Worm (Caenorhabditis elegans) whole organism, L2 larva: ENCODE measurements around the gene K07E1.1.
A peak's percentile ranks its signal among the peaks of the same experiment; 100 is the strongest.

ENCODE experiments used
- F13H6.1 ChIP-seq: sonication (generic microtip); optimal IDR thresholded peaks from 2 replicates; lab custom pipeline; 2016; ENCODE audit warnings: missing genetic modification characterization, missing compliant biosample characterization
- ZK546.5 ChIP-seq: sonication (generic microtip); optimal IDR thresholded peaks from 2 replicates; lab custom pipeline; 2017; ENCODE audit warnings: missing biosample characterization, missing genetic modification characterization
- alr-1 ChIP-seq: fragments of 150-350 bp; optimal IDR thresholded peaks from 2 replicates; lab custom pipeline; 2014; ENCODE audit warnings: missing biosample characterization, missing genetic modification characterization
- aly-2 ChIP-seq: fragments of 150-350 bp; optimal IDR thresholded peaks from 2 replicates; lab custom pipeline; 2014; ENCODE audit warnings: missing biosample characterization, missing genetic modification characterization
- ama-1 ChIP-seq: fragments of 150-350 bp; optimal IDR thresholded peaks from 2 replicates; lab custom pipeline; 2018; ENCODE audit warnings: inconsistent platforms
- blmp-1 ChIP-seq: sonication (generic microtip); optimal IDR thresholded peaks from 2 replicates; lab custom pipeline; 2017; ENCODE audit warnings: missing genetic modification characterization, mild to moderate bottlenecking, missing compliant biosample characterization, antibody characterized with exemption, moderate library complexity; ENCODE audit not compliant: insufficient read depth
- ceh-16 ChIP-seq: fragments of 150-350 bp; optimal IDR thresholded peaks from 2 replicates; lab custom pipeline; 2014; ENCODE audit warnings: missing biosample characterization, missing genetic modification characterization
- ceh-82 ChIP-seq: fragments of 150-350 bp; optimal IDR thresholded peaks from 2 replicates; lab custom pipeline; 2014; ENCODE audit warnings: missing biosample characterization, missing genetic modification characterization
- crh-2 ChIP-seq: sonication (generic microtip); optimal IDR thresholded peaks from 2 replicates; lab custom pipeline; 2017; ENCODE audit warnings: missing biosample characterization, missing genetic modification characterization
- dmd-4 ChIP-seq: sonication (generic microtip); optimal IDR thresholded peaks from 2 replicates; lab custom pipeline; 2017; ENCODE audit warnings: missing biosample characterization, missing genetic modification characterization
- egl-27 ChIP-seq: sonication (generic microtip); optimal IDR thresholded peaks from 3 replicates; lab custom pipeline; 2017; ENCODE audit warnings: missing biosample characterization, missing genetic modification reagents, missing genetic modification characterization
- elt-1 ChIP-seq: fragments of 150-350 bp; optimal IDR thresholded peaks from 2 replicates; lab custom pipeline; 2014; ENCODE audit warnings: missing biosample characterization, missing genetic modification characterization
- elt-3 ChIP-seq: sonication (generic microtip); optimal IDR thresholded peaks from 2 replicates; lab custom pipeline; 2017; ENCODE audit warnings: missing biosample characterization, missing genetic modification characterization
- fos-1 ChIP-seq: fragments of 150-350 bp; optimal IDR thresholded peaks from 2 replicates; lab custom pipeline; 2014; ENCODE audit warnings: missing biosample characterization, missing genetic modification characterization
- gmeb-1 ChIP-seq: fragments of 150-350 bp; optimal IDR thresholded peaks from 2 replicates; lab custom pipeline; 2014; ENCODE audit warnings: missing biosample characterization, missing genetic modification characterization
- lin-11 ChIP-seq: fragments of 150-350 bp; sonication (generic microtip); optimal IDR thresholded peaks from 2 replicates; lab custom pipeline; 2014; ENCODE audit warnings: missing biosample characterization, missing genetic modification characterization, inconsistent platforms, mixed read lengths
- lin-13 ChIP-seq: fragments of 150-350 bp; optimal IDR thresholded peaks from 2 replicates; lab custom pipeline; 2014; ENCODE audit warnings: missing biosample characterization, missing genetic modification reagents, missing genetic modification characterization
- lin-39 ChIP-seq: fragments of 150-350 bp; optimal IDR thresholded peaks from 2 replicates; lab custom pipeline; 2014; ENCODE audit warnings: missing biosample characterization, missing genetic modification reagents, missing genetic modification characterization
- mab-5 ChIP-seq: fragments of 150-350 bp; optimal IDR thresholded peaks from 2 replicates; lab custom pipeline; 2014; ENCODE audit warnings: missing biosample characterization, missing genetic modification characterization
- mdl-1 ChIP-seq, 2 experiments: fragments of 150-350 bp in 1 of 2; sonication (generic microtip) in 1 of 2; optimal IDR thresholded peaks; 2 replicates each; lab custom pipeline; 2017; ENCODE audit warnings: missing biosample characterization in 2 of 2, missing genetic modification characterization in 2 of 2
- nhr-12 ChIP-seq: fragments of 150-350 bp; optimal IDR thresholded peaks from 2 replicates; lab custom pipeline; 2014; ENCODE audit warnings: missing biosample characterization, missing genetic modification characterization
- nhr-129 ChIP-seq: fragments of 150-350 bp; optimal IDR thresholded peaks from 2 replicates; lab custom pipeline; 2014; ENCODE audit warnings: missing biosample characterization, missing genetic modification characterization
- nhr-21 ChIP-seq: fragments of 150-350 bp; optimal IDR thresholded peaks from 2 replicates; lab custom pipeline; 2014; ENCODE audit warnings: missing biosample characterization, missing genetic modification characterization
- nhr-237 ChIP-seq: fragments of 150-350 bp; optimal IDR thresholded peaks from 2 replicates; lab custom pipeline; 2014; ENCODE audit warnings: missing biosample characterization, missing genetic modification characterization
- nhr-25 ChIP-seq: fragments of 150-350 bp; sonication (generic microtip); optimal IDR thresholded peaks from 3 replicates; lab custom pipeline; 2014; ENCODE audit warnings: missing biosample characterization, missing genetic modification characterization
- nhr-77 ChIP-seq: fragments of 150-350 bp; optimal IDR thresholded peaks from 2 replicates; lab custom pipeline; 2014; ENCODE audit warnings: missing biosample characterization, missing genetic modification characterization
- peb-1 ChIP-seq: fragments of 150-350 bp; optimal IDR thresholded peaks from 2 replicates; lab custom pipeline; 2014; ENCODE audit warnings: missing biosample characterization, missing genetic modification characterization
- sem-4 ChIP-seq: fragments of 150-350 bp; optimal IDR thresholded peaks from 2 replicates; lab custom pipeline; 2014; ENCODE audit warnings: missing biosample characterization, missing genetic modification reagents, missing genetic modification characterization
- skn-1 ChIP-seq: sonication (generic microtip); optimal IDR thresholded peaks from 2 replicates; lab custom pipeline; 2017; ENCODE audit warnings: missing biosample characterization, missing genetic modification characterization
- sma-9 ChIP-seq, 2 experiments: fragments of 150-350 bp in 1 of 2; sonication (generic microtip) in 1 of 2; optimal IDR thresholded peaks; 2 replicates each; lab custom pipeline; 2014 to 2016; ENCODE audit warnings: missing genetic modification characterization in 2 of 2, mild to moderate bottlenecking in 1 of 2, missing biosample characterization in 1 of 2, missing compliant biosample characterization in 1 of 2, missing genetic modification reagents in 1 of 2, moderate library complexity in 1 of 2
- snpc-4 ChIP-seq: fragments of 150-350 bp; optimal IDR thresholded peaks from 2 replicates; lab custom pipeline; 2014; ENCODE audit warnings: missing biosample characterization, missing genetic modification characterization
- unc-39 ChIP-seq: fragments of 150-350 bp; optimal IDR thresholded peaks from 2 replicates; lab custom pipeline; 2014; ENCODE audit warnings: missing biosample characterization, missing genetic modification characterization
- zag-1 ChIP-seq: fragments of 150-350 bp; optimal IDR thresholded peaks from 2 replicates; lab custom pipeline; 2014; ENCODE audit warnings: missing biosample characterization, missing genetic modification characterization
- ztf-1 ChIP-seq: fragments of 200-800 bp; sonication (Bioruptor generic); conservative IDR thresholded peaks from 2 replicates; pipeline ENCODE4 v1.3.6; 2022; ENCODE audit warnings: missing genetic modification characterization, missing compliant biosample characterization
- ztf-4 ChIP-seq: fragments of 150-350 bp; optimal IDR thresholded peaks from 2 replicates; lab custom pipeline; 2014; ENCODE audit warnings: missing biosample characterization, missing genetic modification characterization

Gene K07E1.1

ce11 chrII:4574658-4575057 is 23.8 kb downstream of the K07E1.1 start:
- TF ChIP-seq nhr-129, result no peak
- TF ChIP-seq nhr-237, result no peak
- TF ChIP-seq mdl-1 (tag; optimal IDR thresholded peaks at IDR 0.05; lab: Kevin White, UChicago), result no peak
- TF ChIP-seq zag-1 (tag; lab: Kevin White, UChicago), result no peak
- no peak for TF ChIP-seq dmd-4 (tag; lab: Kevin White, UChicago)
- no peak for TF ChIP-seq fos-1
- no peak for TF ChIP-seq F13H6.1
- TF ChIP-seq lin-39, result no peak
- TF ChIP-seq ama-1 (lab: Kevin White, UChicago), result no peak
- TF ChIP-seq nhr-25 (tag; lab: Kevin White, UChicago), result no peak
- no peak for TF ChIP-seq ceh-82
- TF ChIP-seq nhr-21, result no peak
- TF ChIP-seq sma-9 (GFP tag; optimal IDR thresholded peaks at IDR 0.05; lab: Kevin White, UChicago), result no peak
- no peak for TF ChIP-seq sma-9 (tag; optimal IDR thresholded peaks at IDR 0.05; lab: Kevin White, UChicago)
- no peak for TF ChIP-seq peb-1 (tag; lab: Kevin White, UChicago)
- no peak for TF ChIP-seq ztf-4 (tag; lab: Kevin White, UChicago)
- no peak for TF ChIP-seq mab-5 (tag; lab: Kevin White, UChicago)
- TF ChIP-seq nhr-77 (tag; lab: Kevin White, UChicago), result no peak
- no peak for TF ChIP-seq egl-27 (tag; lab: Kevin White, UChicago)
- TF ChIP-seq lin-13, result no peak
- TF ChIP-seq, all 48 proteins: peak for 0

DNA sequence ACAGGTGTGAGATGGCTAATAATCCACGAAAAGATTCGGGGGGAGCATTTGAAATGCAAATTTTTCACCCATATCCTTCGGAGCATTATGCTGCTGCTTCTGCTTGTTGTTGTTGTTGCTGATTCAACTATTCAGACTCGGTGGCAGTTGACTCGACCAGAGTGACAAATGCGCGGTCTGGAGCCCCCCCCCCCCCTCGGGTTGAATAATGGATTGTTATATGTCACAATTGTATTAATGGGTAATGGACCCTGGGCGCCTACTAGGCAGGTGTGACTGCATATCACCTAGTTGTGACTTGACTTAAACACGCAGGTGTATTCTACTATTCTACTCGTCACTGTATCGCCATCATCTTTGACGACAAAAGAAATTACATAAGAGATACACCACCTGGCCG is 24.7 kb downstream of the K07E1.1 start:
- no peak for TF ChIP-seq unc-39 (tag; lab: Kevin White, UChicago)
- no peak for TF ChIP-seq lin-13
- TF ChIP-seq blmp-1 (tag; lab: Kevin White, UChicago), result no peak
- no peak for TF ChIP-seq elt-3 (tag; lab: Kevin White, UChicago)
- peak; percentile 69 for TF ChIP-seq mab-5 (tag; lab: Kevin White, UChicago)
- TF ChIP-seq mdl-1 (tag; optimal IDR thresholded peaks at IDR 0.05; lab: Kevin White, UChicago), result no peak
- no peak for TF ChIP-seq skn-1 (tag; lab: Kevin White, UChicago)
- TF ChIP-seq lin-11, result no peak
- TF ChIP-seq crh-2 (tag; lab: Kevin White, UChicago), result no peak

DNA sequence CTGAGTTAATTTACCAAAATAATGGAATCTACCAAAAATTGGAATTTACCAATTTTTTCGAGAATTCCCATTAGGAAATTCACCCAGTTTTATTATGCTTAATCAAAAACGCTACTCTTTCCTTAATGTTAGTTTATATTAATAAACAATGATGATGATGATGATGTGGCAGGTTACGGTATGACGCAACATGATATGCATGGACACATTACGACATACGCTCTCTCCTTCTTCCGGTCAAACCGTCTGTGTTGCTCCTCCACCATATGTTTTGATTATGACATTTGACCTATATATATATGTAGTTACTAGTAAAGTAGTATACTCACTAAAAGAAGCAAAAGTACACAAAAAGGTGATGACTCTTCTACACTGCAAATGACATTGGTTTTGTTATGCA is 26.5 kb downstream of the K07E1.1 start:
- TF ChIP-seq unc-39 (tag; lab: Kevin White, UChicago) (no peak), nhr-237 (no peak), nhr-12 (no peak), blmp-1 (tag; lab: Kevin White, UChicago) (no peak), mab-5 (tag; lab: Kevin White, UChicago) (no peak), elt-3 (tag; lab: Kevin White, UChicago) (no peak), ztf-4 (tag; lab: Kevin White, UChicago) (no peak), aly-2 (tag; lab: Kevin White, UChicago) (no peak), mdl-1 (tag; optimal IDR thresholded peaks at IDR 0.05; lab: Kevin White, UChicago) (no peak)
- TF ChIP-seq, all 48 proteins: peak for 0

DNA sequence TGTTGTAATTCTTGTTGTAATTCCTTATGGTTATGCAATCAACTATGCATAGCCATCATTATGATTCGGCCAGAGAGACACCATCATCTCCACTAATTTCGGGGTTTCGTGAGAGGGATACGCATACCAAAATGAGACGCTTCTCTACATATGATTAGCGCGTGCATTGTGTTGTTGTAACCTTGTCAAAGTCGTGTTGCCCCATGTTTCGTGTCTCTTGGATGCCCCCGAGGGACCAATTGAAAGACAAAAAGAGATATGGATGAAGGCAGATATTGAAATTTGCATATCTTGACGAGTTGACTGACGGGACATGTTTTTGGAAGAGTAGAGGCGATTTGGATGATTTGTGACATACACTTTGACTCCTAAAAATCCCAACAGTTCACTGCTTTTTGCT is 28.5 kb downstream of the K07E1.1 start:
- TF ChIP-seq mab-5 (tag; lab: Kevin White, UChicago), result peak; percentile 62
- TF ChIP-seq ZK546.5 (tag; lab: Kevin White, UChicago), result no peak
- no peak for TF ChIP-seq dmd-4 (tag; lab: Kevin White, UChicago)

ce11 chrII:4579920-4580474 is 29.1 kb downstream of the K07E1.1 start:
- no peak for TF ChIP-seq gmeb-1
- no peak for TF ChIP-seq alr-1
- no peak for TF ChIP-seq snpc-4 (tag; lab: Kevin White, UChicago)
- TF ChIP-seq nhr-12, result no peak
- TF ChIP-seq elt-1 (tag; lab: Kevin White, UChicago), result no peak
- no peak for TF ChIP-seq blmp-1 (tag; lab: Kevin White, UChicago)
- no peak for TF ChIP-seq ztf-1
- TF ChIP-seq ama-1 (lab: Kevin White, UChicago), result no peak
- no peak for TF ChIP-seq sem-4
- TF ChIP-seq unc-39 (tag; lab: Kevin White, UChicago), result no peak
- TF ChIP-seq ceh-16, result no peak
- TF ChIP-seq crh-2 (tag; lab: Kevin White, UChicago), result no peak
- TF ChIP-seq, all 48 proteins: peak for 0
